Worm (Caenorhabditis elegans): ENCODE results near the gene shk-1.

The shk-1 gene

ce11 chrII:9803320-9803719 is 45.3 kb downstream of the shk-1 start, which contains the start of gene cyp-13A7:
cyp-13A7 (plus strand) TSS chrII:9803620.
- TF ChIP-seq lin-32 (GFP tag; optimal IDR thresholded peaks at IDR 0.05): no peak
- TF ChIP-seq mls-2 (tag; optimal IDR thresholded peaks at IDR 0.05): no peak
- TF ChIP-seq cnd-1 (tag; optimal IDR thresholded peaks at IDR 0.05): no peak
- TF ChIP-seq ceh-43 (GFP tag; optimal IDR thresholded peaks at IDR 0.05): no peak
- TF ChIP-seq mab-5 (tag; optimal IDR thresholded peaks at IDR 0.05): no peak
- no peak for TF ChIP-seq mep-1 (tag; optimal IDR thresholded peaks at IDR 0.05)
- no peak for TF ChIP-seq sptf-1 (tag; optimal IDR thresholded peaks at IDR 0.05)

ce11 chrII:9807519-9807972 is 49.5 kb downstream of the shk-1 start, which contains the start of gene cyp-13A8:
cyp-13A8 (minus strand) TSS chrII:9807569.
- TF ChIP-seq nhr-12 (tag; optimal IDR thresholded peaks at IDR 0.05) (no peak), drap-1 (GFP tag; optimal IDR thresholded peaks at IDR 0.05) (no peak), cnd-1 (tag; optimal IDR thresholded peaks at IDR 0.05) (no peak), unc-39 (tag; optimal IDR thresholded peaks at IDR 0.05) (no peak), ces-1 (GFP tag; optimal IDR thresholded peaks at IDR 0.05) (no peak), ztf-11 (tag; optimal IDR thresholded peaks at IDR 0.05) (no peak), nhr-28 (tag; optimal IDR thresholded peaks at IDR 0.05) (no peak)
